Worm (Caenorhabditis elegans) whole organism, early embryonic: ENCODE data around the gene msp-50.

ENCODE experiments used
- B0310.2 ChIP-seq: sonication (generic microtip); optimal IDR thresholded peaks from 2 replicates; lab custom pipeline; 2016; ENCODE audit warnings: mild to moderate bottlenecking, missing genetic modification characterization, missing compliant biosample characterization
- F13C5.2 ChIP-seq: sonication (generic microtip); optimal IDR thresholded peaks from 2 replicates; lab custom pipeline; 2017; ENCODE audit warnings: mild to moderate bottlenecking, missing genetic modification characterization, inconsistent platforms, missing compliant biosample characterization
- aly-1 ChIP-seq: sonication (generic microtip); optimal IDR thresholded peaks from 2 replicates; lab custom pipeline; 2016; ENCODE audit warnings: missing genetic modification characterization, missing compliant biosample characterization
- ama-1 ChIP-seq: fragments of 150-350 bp; optimal IDR thresholded peaks from 2 replicates; lab custom pipeline; 2014
- ceh-13 ChIP-seq: fragments of 200-800 bp; sonication (Bioruptor generic); optimal IDR thresholded peaks from 2 replicates; lab custom pipeline; 2018; ENCODE audit warnings: mild to moderate bottlenecking, missing genetic modification characterization, missing compliant biosample characterization
- ceh-36 ChIP-seq: sonication (generic microtip); optimal IDR thresholded peaks from 2 replicates; lab custom pipeline; 2016; ENCODE audit warnings: missing genetic modification characterization, inconsistent platforms, missing compliant biosample characterization
- ets-7 ChIP-seq: sonication (generic microtip); optimal IDR thresholded peaks from 2 replicates; lab custom pipeline; 2016; ENCODE audit warnings: missing genotype, missing genetic modification characterization, missing compliant biosample characterization
- flt-1 ChIP-seq: fragments of 200-800 bp; sonication (Bioruptor generic); IDR thresholded peaks from 2 replicates; pipeline ENCODE4 v1.3.6; 2022; ENCODE audit warnings: missing genetic modification characterization, missing compliant biosample characterization
- hmbx-1 ChIP-seq: sonication (generic microtip); optimal IDR thresholded peaks from 2 replicates; lab custom pipeline; 2016; ENCODE audit warnings: mild to moderate bottlenecking, missing genetic modification characterization, missing compliant biosample characterization
- hmg-4 ChIP-seq: fragments of 200-800 bp; sonication (Bioruptor generic); optimal IDR thresholded peaks from 2 replicates; lab custom pipeline; 2018; ENCODE audit warnings: mild to moderate bottlenecking, missing genetic modification characterization, missing compliant biosample characterization
- hnd-1 ChIP-seq: sonication (generic microtip); optimal IDR thresholded peaks from 2 replicates; lab custom pipeline; 2016; ENCODE audit warnings: missing genetic modification characterization, missing compliant biosample characterization
- pes-1 ChIP-seq: fragments of 200-800 bp; sonication (Bioruptor generic); IDR thresholded peaks from 2 replicates; pipeline ENCODE4 v1.3.6; 2022; ENCODE audit warnings: missing genetic modification reagents, missing genetic modification characterization, missing compliant biosample characterization
- scrt-1 ChIP-seq: fragments of 200-800 bp; sonication (Bioruptor generic); IDR thresholded peaks from 2 replicates; pipeline ENCODE4 v1.3.6; 2022; ENCODE audit warnings: missing genetic modification characterization, missing compliant biosample characterization
- sea-1 ChIP-seq: fragments of 200-800 bp; sonication (Bioruptor generic); conservative IDR thresholded peaks from 2 replicates; pipeline ENCODE4 v1.3.6; 2022; ENCODE audit warnings: missing genetic modification characterization, missing compliant biosample characterization
- tbx-11 ChIP-seq: fragments of 200-800 bp; sonication (Bioruptor generic); IDR thresholded peaks from 2 replicates; pipeline ENCODE4 v1.3.6; 2022; ENCODE audit warnings: missing genetic modification characterization, missing compliant biosample characterization
- tbx-37 ChIP-seq: fragments of 200-800 bp; sonication (Bioruptor generic); conservative IDR thresholded peaks from 2 replicates; pipeline ENCODE4 v1.3.6; 2022; ENCODE audit warnings: missing genetic modification reagents, missing genetic modification characterization, missing compliant biosample characterization
- tra-4 ChIP-seq: sonication (generic microtip); optimal IDR thresholded peaks from 2 replicates; lab custom pipeline; 2017; ENCODE audit warnings: missing genetic modification characterization, missing compliant biosample characterization

Gene msp-50

DNA sequence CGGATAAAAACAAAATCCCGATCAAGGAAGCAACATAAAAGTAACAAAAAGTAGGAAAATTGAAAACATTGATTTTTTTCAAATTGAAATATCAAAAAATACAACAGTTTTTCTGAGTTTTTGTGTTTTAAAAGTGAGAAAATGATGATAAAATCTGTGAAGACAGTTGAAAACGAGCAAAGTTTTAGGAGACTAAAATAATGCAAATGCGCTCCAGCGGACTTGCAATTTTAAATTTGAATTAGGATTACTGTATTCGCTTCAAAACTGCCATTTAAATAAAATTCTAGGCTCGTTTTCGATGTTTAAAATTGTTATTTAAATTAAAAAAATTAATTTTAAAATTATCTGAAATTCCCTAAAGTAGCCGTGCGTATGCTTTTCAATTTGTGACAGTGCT is 11.7 kb upstream of the msp-50 start:
- TF ChIP-seq flt-1 (GFP tag; lab: Robert Waterston, UW) = no peak
- TF ChIP-seq ceh-13 = no peak
- TF ChIP-seq scrt-1 (GFP tag; lab: Robert Waterston, UW) = no peak
- TF ChIP-seq tbx-11 (GFP tag; lab: Robert Waterston, UW) = no peak
- no peak for TF ChIP-seq hnd-1 (tag; lab: Kevin White, UChicago)

ce11 chrII:5191766-5192165 is 7.8 kb upstream of the msp-50 start:
- TF ChIP-seq ama-1 (lab: Kevin White, UChicago) = no peak
- no peak for TF ChIP-seq sea-1 (GFP tag; lab: Robert Waterston, UW)
- TF ChIP-seq hmg-4 (GFP tag; lab: Kevin White, UChicago) = no peak
- TF ChIP-seq F13C5.2 (tag; lab: Kevin White, UChicago) = no peak
- TF ChIP-seq pes-1 (GFP tag; lab: Robert Waterston, UW) = no peak
- TF ChIP-seq ceh-13 = no peak
- no peak for TF ChIP-seq ets-7
- no peak for TF ChIP-seq hmbx-1 (tag; lab: Kevin White, UChicago)
- no peak for TF ChIP-seq tbx-37 (GFP tag; lab: Robert Waterston, UW)
- no peak for TF ChIP-seq B0310.2 (tag; lab: Kevin White, UChicago)
- no peak for TF ChIP-seq flt-1 (GFP tag; lab: Robert Waterston, UW)
- TF ChIP-seq ceh-36 (tag; lab: Kevin White, UChicago) = no peak
- no peak for TF ChIP-seq aly-1 (tag; lab: Kevin White, UChicago)
- TF ChIP-seq hnd-1 (tag; lab: Kevin White, UChicago) = no peak
- TF ChIP-seq tbx-11 (GFP tag; lab: Robert Waterston, UW) = no peak
- no peak for TF ChIP-seq tra-4 (tag; lab: Kevin White, UChicago)
- TF ChIP-seq scrt-1 (GFP tag; lab: Robert Waterston, UW) = no peak

- TF ChIP-seq ceh-13 (no peak), F13C5.2 (tag; lab: Kevin White, UChicago) (no peak), tbx-37 (GFP tag; lab: Robert Waterston, UW) (no peak), ama-1 (lab: Kevin White, UChicago) (no peak), scrt-1 (GFP tag; lab: Robert Waterston, UW) (no peak), flt-1 (GFP tag; lab: Robert Waterston, UW) (no peak), ceh-36 (tag; lab: Kevin White, UChicago) (no peak), sea-1 (GFP tag; lab: Robert Waterston, UW) (no peak), hnd-1 (tag; lab: Kevin White, UChicago) (no peak), hmbx-1 (tag; lab: Kevin White, UChicago) (no peak), tbx-11 (GFP tag; lab: Robert Waterston, UW) (no peak), ets-7 (no peak), tra-4 (tag; lab: Kevin White, UChicago) (no peak), hmg-4 (GFP tag; lab: Kevin White, UChicago) (no peak)
These were observed 5.5 kb upstream of the msp-50 start, which contains the start of gene msp-49 for ce11 chrII:5194066-5194465. msp-49 (plus strand) TSS chrII:5194366.

DNA sequence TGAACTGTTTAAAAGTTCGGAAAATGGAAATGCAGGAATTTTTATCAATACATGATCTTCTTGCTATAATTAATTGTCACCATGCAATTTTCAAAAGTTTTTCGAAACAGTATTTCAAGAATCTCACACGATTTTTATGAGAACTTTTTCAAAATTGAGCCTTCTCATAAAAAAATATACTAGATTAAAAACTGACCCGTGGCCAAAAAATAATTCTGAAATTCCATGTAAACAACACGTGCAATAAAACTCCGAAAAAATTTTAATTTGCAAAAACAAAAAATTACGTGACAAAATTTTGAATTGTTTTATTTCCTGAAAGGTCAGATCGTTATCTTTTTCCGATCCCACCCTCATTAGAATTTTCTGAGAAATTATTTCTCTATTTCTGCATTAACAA is 4.1 kb upstream of the msp-50 start, which contains the start of gene C34F11.5:
Gene C34F11.5, plus strand, starts transcription at position 301 of the 400 bp plus-strand sequence.
- TF ChIP-seq hnd-1 (tag; lab: Kevin White, UChicago) = no peak
- no peak for TF ChIP-seq scrt-1 (GFP tag; lab: Robert Waterston, UW)
- TF ChIP-seq tbx-11 (GFP tag; lab: Robert Waterston, UW) = no peak
- no peak for TF ChIP-seq tra-4 (tag; lab: Kevin White, UChicago)
- TF ChIP-seq sea-1 (GFP tag; lab: Robert Waterston, UW) = no peak
- no peak for TF ChIP-seq ets-7
- TF ChIP-seq F13C5.2 (tag; lab: Kevin White, UChicago) = no peak
- TF ChIP-seq ceh-13 = no peak
- TF ChIP-seq aly-1 (tag; lab: Kevin White, UChicago) = no peak
- TF ChIP-seq hmg-4 (GFP tag; lab: Kevin White, UChicago) = no peak
- TF ChIP-seq ceh-36 (tag; lab: Kevin White, UChicago) = no peak
- no peak for TF ChIP-seq pes-1 (GFP tag; lab: Robert Waterston, UW)

DNA sequence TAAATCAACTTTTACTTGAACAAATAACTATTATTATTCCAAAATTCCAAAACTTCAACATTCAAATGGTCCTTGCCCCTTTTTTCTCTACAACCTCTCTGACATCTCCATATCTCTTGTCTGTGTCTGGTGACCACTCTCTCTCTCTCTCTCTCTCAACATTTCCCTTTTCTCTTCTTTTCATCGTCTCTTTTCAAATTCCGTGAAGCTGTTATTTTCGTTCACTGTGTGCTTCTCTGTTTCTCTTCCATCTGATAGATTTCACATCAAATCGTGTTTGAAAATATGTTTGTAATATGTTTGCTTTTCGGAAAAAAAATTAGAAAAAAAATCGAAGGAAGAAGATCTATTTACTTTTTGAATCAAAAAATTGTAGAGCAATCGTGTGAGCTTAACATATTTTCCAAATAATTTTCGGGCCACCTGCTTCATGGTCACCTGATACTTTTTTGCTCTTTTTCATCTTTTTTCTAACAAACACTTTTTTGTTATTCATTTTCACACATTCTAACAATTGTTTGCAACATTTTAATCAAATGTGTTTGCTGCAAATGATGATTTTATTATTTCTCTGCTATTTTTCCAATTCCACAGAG is 1.5 kb downstream of the msp-50 start:
- no peak for TF ChIP-seq B0310.2 (tag; lab: Kevin White, UChicago)
- TF ChIP-seq ama-1 (lab: Kevin White, UChicago) = no peak
- TF ChIP-seq tbx-11 (GFP tag; lab: Robert Waterston, UW) = no peak
- no peak for TF ChIP-seq sea-1 (GFP tag; lab: Robert Waterston, UW)
- TF ChIP-seq ceh-13 = no peak
- no peak for TF ChIP-seq flt-1 (GFP tag; lab: Robert Waterston, UW)
- no peak for TF ChIP-seq aly-1 (tag; lab: Kevin White, UChicago)
- no peak for TF ChIP-seq scrt-1 (GFP tag; lab: Robert Waterston, UW)
- no peak for TF ChIP-seq tra-4 (tag; lab: Kevin White, UChicago)
- no peak for TF ChIP-seq pes-1 (GFP tag; lab: Robert Waterston, UW)
- TF ChIP-seq ets-7 = no peak
- TF ChIP-seq F13C5.2 (tag; lab: Kevin White, UChicago) = no peak
- no peak for TF ChIP-seq ceh-36 (tag; lab: Kevin White, UChicago)

DNA sequence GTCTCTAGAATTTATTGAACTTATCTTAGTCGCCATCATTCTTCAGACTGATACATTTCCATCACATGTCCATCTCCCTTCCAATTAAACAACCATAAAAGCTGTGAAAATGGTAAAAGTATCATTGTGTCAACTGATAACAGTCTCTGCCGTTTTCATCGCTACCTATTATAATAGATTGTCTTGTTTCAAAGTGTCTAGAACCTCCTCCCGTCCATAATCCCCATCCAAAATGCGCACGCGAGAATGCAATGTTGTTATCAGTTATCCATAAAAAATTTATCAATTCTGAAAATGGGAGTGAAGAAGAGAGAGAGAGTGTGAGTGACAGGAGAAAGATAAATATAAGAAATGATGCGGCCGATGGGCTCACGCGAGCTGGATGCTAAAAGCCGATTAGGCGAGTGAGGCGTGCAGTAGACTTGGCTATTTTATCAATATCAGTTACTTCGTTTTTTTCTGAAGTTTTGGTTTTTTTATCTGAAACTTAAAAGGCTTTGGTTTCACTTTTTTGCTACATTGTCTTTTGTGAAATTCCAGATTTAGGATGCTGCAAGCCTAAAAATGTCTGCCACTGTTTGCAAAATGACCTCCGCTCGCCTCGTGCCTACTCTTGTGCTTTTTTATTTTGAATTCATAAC is 2.4 kb downstream of the msp-50 start:
- TF ChIP-seq sea-1 (GFP tag; lab: Robert Waterston, UW) (no peak), ceh-36 (tag; lab: Kevin White, UChicago) (no peak), ama-1 (lab: Kevin White, UChicago) (no peak), tra-4 (tag; lab: Kevin White, UChicago) (no peak), ceh-13 (no peak), B0310.2 (tag; lab: Kevin White, UChicago) (no peak), aly-1 (tag; lab: Kevin White, UChicago) (no peak), pes-1 (GFP tag; lab: Robert Waterston, UW) (no peak)
